Worm (Caenorhabditis elegans) whole organism, early embryonic: ENCODE measurements around the gene F11D5.1.

Source experiments
- F13C5.2 ChIP-seq: sonication (generic microtip); optimal IDR thresholded peaks from 2 replicates; lab custom pipeline; 2017; ENCODE audit warnings: mild to moderate bottlenecking, missing genetic modification characterization, inconsistent platforms, missing compliant biosample characterization
- ama-1 ChIP-seq: fragments of 150-350 bp; optimal IDR thresholded peaks from 2 replicates; lab custom pipeline; 2014
- ceh-36 ChIP-seq: sonication (generic microtip); optimal IDR thresholded peaks from 2 replicates; lab custom pipeline; 2016; ENCODE audit warnings: missing genetic modification characterization, inconsistent platforms, missing compliant biosample characterization
- ets-7 ChIP-seq: sonication (generic microtip); optimal IDR thresholded peaks from 2 replicates; lab custom pipeline; 2016; ENCODE audit warnings: missing genotype, missing genetic modification characterization, missing compliant biosample characterization
- flt-1 ChIP-seq: fragments of 200-800 bp; sonication (Bioruptor generic); IDR thresholded peaks from 2 replicates; pipeline ENCODE4 v1.3.6; 2022; ENCODE audit warnings: missing genetic modification characterization, missing compliant biosample characterization
- hmbx-1 ChIP-seq: sonication (generic microtip); optimal IDR thresholded peaks from 2 replicates; lab custom pipeline; 2016; ENCODE audit warnings: mild to moderate bottlenecking, missing genetic modification characterization, missing compliant biosample characterization
- hmg-4 ChIP-seq: fragments of 200-800 bp; sonication (Bioruptor generic); optimal IDR thresholded peaks from 2 replicates; lab custom pipeline; 2018; ENCODE audit warnings: mild to moderate bottlenecking, missing genetic modification characterization, missing compliant biosample characterization
- pes-1 ChIP-seq: fragments of 200-800 bp; sonication (Bioruptor generic); IDR thresholded peaks from 2 replicates; pipeline ENCODE4 v1.3.6; 2022; ENCODE audit warnings: missing genetic modification reagents, missing genetic modification characterization, missing compliant biosample characterization
- scrt-1 ChIP-seq: fragments of 200-800 bp; sonication (Bioruptor generic); IDR thresholded peaks from 2 replicates; pipeline ENCODE4 v1.3.6; 2022; ENCODE audit warnings: missing genetic modification characterization, missing compliant biosample characterization
- tbx-37 ChIP-seq: fragments of 200-800 bp; sonication (Bioruptor generic); conservative IDR thresholded peaks from 2 replicates; pipeline ENCODE4 v1.3.6; 2022; ENCODE audit warnings: missing genetic modification reagents, missing genetic modification characterization, missing compliant biosample characterization
- tra-4 ChIP-seq: sonication (generic microtip); optimal IDR thresholded peaks from 2 replicates; lab custom pipeline; 2017; ENCODE audit warnings: missing genetic modification characterization, missing compliant biosample characterization

- TF ChIP-seq F13C5.2 (no peak), tra-4 (tag; lab: Kevin White, UChicago) (no peak), hmbx-1 (tag; lab: Kevin White, UChicago) (no peak), pes-1 (GFP tag; lab: Robert Waterston, UW) (no peak), flt-1 (no peak), ama-1 (lab: Kevin White, UChicago) (no peak), ceh-36 (tag; lab: Kevin White, UChicago) (no peak), tbx-37 (GFP tag; lab: Robert Waterston, UW) (no peak), hmg-4 (GFP tag; lab: Kevin White, UChicago) (no peak), ets-7 (tag; lab: Kevin White, UChicago) (no peak), scrt-1 (GFP tag; lab: Robert Waterston, UW) (no peak)
Observed at ce11 chrX:3350306-3350705, 17.4 kb downstream of the F11D5.1 start, which contains the start of gene nspg-4.
